Fruit fly (Drosophila melanogaster) whole organism, embryonic: ENCODE measurements around the gene gammaTub37C.

Experiments used
- Atf6 ChIP-seq: fragments of 200-800 bp; sonication (Bioruptor generic); IDR thresholded peaks from 2 replicates; pipeline ENCODE4 v1.3.6; 2022; ENCODE audit warnings: missing biosample characterization, missing genetic modification characterization
- Bdp1 ChIP-seq: fragments of 200-800 bp; sonication (Bioruptor generic); optimal IDR thresholded peaks from 3 replicates; lab custom pipeline; 2016; ENCODE audit warnings: missing biosample characterization, missing genetic modification characterization
- CG10147 ChIP-seq: fragments of 200-800 bp; sonication (Bioruptor generic); optimal IDR thresholded peaks from 2 replicates; lab custom pipeline; 2019; ENCODE audit warnings: missing biosample characterization, mild to moderate bottlenecking, missing genetic modification characterization, moderate library complexity
- CG11696 ChIP-seq: fragments of 200-800 bp; sonication (Bioruptor generic); IDR thresholded peaks from 2 replicates; pipeline ENCODE4 v1.3.6; 2022; ENCODE audit warnings: missing biosample characterization, missing genetic modification characterization
- CG12155 ChIP-seq: fragments of 200-800 bp; sonication (Bioruptor generic); optimal IDR thresholded peaks from 3 replicates; lab custom pipeline; 2016; ENCODE audit warnings: missing biosample characterization, missing genetic modification characterization
- CG13624 ChIP-seq: fragments of 200-800 bp; sonication (Bioruptor generic); optimal IDR thresholded peaks from 2 replicates; lab custom pipeline; 2016; ENCODE audit warnings: missing biosample characterization, missing genetic modification characterization
- CG14710 ChIP-seq: fragments of 200-800 bp; sonication (Bioruptor generic); optimal IDR thresholded peaks from 3 replicates; lab custom pipeline; 2019; ENCODE audit warnings: missing biosample characterization, mild to moderate bottlenecking, missing genetic modification characterization, moderate library complexity
- CG15514 ChIP-seq: fragments of 200-800 bp; sonication (Bioruptor generic); optimal IDR thresholded peaks from 3 replicates; lab custom pipeline; 2017; ENCODE audit warnings: missing biosample characterization, missing genetic modification characterization, mild to moderate bottlenecking, moderate library complexity, missing genetic modification reagents
- CG17912 ChIP-seq: fragments of 200-800 bp; sonication (Bioruptor generic); optimal IDR thresholded peaks from 2 replicates; lab custom pipeline; 2018; ENCODE audit warnings: missing biosample characterization, mild to moderate bottlenecking, missing genetic modification characterization
- CG18619 ChIP-seq: fragments of 200-800 bp; sonication (Bioruptor generic); optimal IDR thresholded peaks from 3 replicates; lab custom pipeline; 2017; ENCODE audit warnings: missing biosample characterization, mild to moderate bottlenecking, missing genetic modification characterization
- CG2120 ChIP-seq: fragments of 200-800 bp; sonication (Bioruptor generic); optimal IDR thresholded peaks from 3 replicates; lab custom pipeline; 2016; ENCODE audit warnings: missing biosample characterization, missing genetic modification characterization
- CG30403 ChIP-seq: fragments of 200-800 bp; sonication (Bioruptor generic); optimal IDR thresholded peaks from 3 replicates; lab custom pipeline; 2016; ENCODE audit warnings: missing biosample characterization, missing genetic modification characterization
- CG32532 ChIP-seq: fragments of 200-800 bp; sonication (Bioruptor generic); IDR thresholded peaks from 2 replicates; pipeline ENCODE4 v1.3.6; 2022; ENCODE audit warnings: missing biosample characterization, missing genetic modification characterization
- CG3995 ChIP-seq: fragments of 200-800 bp; sonication (Bioruptor generic); optimal IDR thresholded peaks from 3 replicates; lab custom pipeline; 2016; ENCODE audit warnings: missing biosample characterization, missing genetic modification characterization
- CG4854 ChIP-seq: fragments of 200-800 bp; sonication (Bioruptor generic); optimal IDR thresholded peaks from 2 replicates; lab custom pipeline; 2016; ENCODE audit warnings: missing biosample characterization, missing genetic modification characterization, inconsistent platforms
- CG5245 ChIP-seq: fragments of 200-800 bp; sonication (Bioruptor generic); optimal IDR thresholded peaks from 3 replicates; lab custom pipeline; 2016; ENCODE audit warnings: missing biosample characterization, missing genetic modification characterization
- CG6765 ChIP-seq: fragments of 200-800 bp; sonication (Bioruptor generic); optimal IDR thresholded peaks from 3 replicates; lab custom pipeline; 2017; ENCODE audit warnings: missing biosample characterization, mild to moderate bottlenecking, missing genetic modification characterization
- CG7839 ChIP-seq: fragments of 200-800 bp; sonication (Bioruptor generic); optimal IDR thresholded peaks from 3 replicates; lab custom pipeline; 2018; ENCODE audit warnings: missing biosample characterization, mild to moderate bottlenecking, missing genetic modification characterization, moderate library complexity
- CG8924 ChIP-seq: fragments of 200-800 bp; optimal IDR thresholded peaks from 3 replicates; lab custom pipeline; 2019; ENCODE audit warnings: missing biosample characterization, mild to moderate bottlenecking, missing genetic modification characterization, moderate library complexity
- CG9797 ChIP-seq: fragments of 200-800 bp; sonication (Bioruptor generic); optimal IDR thresholded peaks from 3 replicates; lab custom pipeline; 2018; ENCODE audit warnings: missing biosample characterization, mild to moderate bottlenecking, missing genetic modification characterization
- CG9817 ChIP-seq: fragments of 200-800 bp; sonication (Bioruptor generic); optimal IDR thresholded peaks from 2 replicates; lab custom pipeline; 2018; ENCODE audit warnings: missing biosample characterization, mild to moderate bottlenecking, missing genetic modification characterization, moderate library complexity
- D19A ChIP-seq: fragments of 200-800 bp; optimal IDR thresholded peaks from 3 replicates; lab custom pipeline; 2019; ENCODE audit warnings: missing biosample characterization, mild to moderate bottlenecking, missing genetic modification characterization, moderate library complexity
- Dad ChIP-seq: fragments of 200-800 bp; sonication (Bioruptor generic); optimal IDR thresholded peaks from 3 replicates; lab custom pipeline; 2016; ENCODE audit warnings: missing biosample characterization, missing genetic modification characterization
- Deaf1 ChIP-seq: fragments of 200-800 bp; optimal IDR thresholded peaks from 3 replicates; lab custom pipeline; 2019; ENCODE audit warnings: missing biosample characterization, mild to moderate bottlenecking, missing genetic modification characterization, moderate library complexity
- Dip3 ChIP-seq: fragments of 200-800 bp; sonication (Bioruptor generic); optimal IDR thresholded peaks from 3 replicates; lab custom pipeline; 2016; ENCODE audit warnings: missing biosample characterization, missing genetic modification characterization
- Fer1 ChIP-seq: fragments of 200-800 bp; sonication (Bioruptor generic); optimal IDR thresholded peaks from 2 replicates; lab custom pipeline; 2017; ENCODE audit warnings: missing biosample characterization, mild to moderate bottlenecking, missing genetic modification characterization
- Gug ChIP-seq: fragments of 200-800 bp; sonication (Bioruptor generic); IDR thresholded peaks from 4 replicates; pipeline ENCODE4 v1.3.6; 2022; ENCODE audit warnings: missing biosample characterization, missing genetic modification characterization
- Hand ChIP-seq: fragments of 200-800 bp; sonication (Bioruptor generic); optimal IDR thresholded peaks from 2 replicates; lab custom pipeline; 2017; ENCODE audit warnings: mild to moderate bottlenecking, missing biosample characterization, missing genetic modification reagents, missing genetic modification characterization
- Myb ChIP-seq: fragments of 200-800 bp; sonication (Bioruptor generic); optimal IDR thresholded peaks from 2 replicates; lab custom pipeline; 2016; ENCODE audit warnings: missing biosample characterization, missing genetic modification characterization
- NfI ChIP-seq: fragments of 200-800 bp; sonication (Bioruptor generic); optimal IDR thresholded peaks from 3 replicates; lab custom pipeline; 2018; ENCODE audit warnings: missing biosample characterization, mild to moderate bottlenecking, missing genetic modification characterization, moderate library complexity
- PHDP ChIP-seq: fragments of 200-800 bp; sonication (Bioruptor generic); optimal IDR thresholded peaks from 3 replicates; lab custom pipeline; 2018; ENCODE audit warnings: missing biosample characterization, mild to moderate bottlenecking, missing genetic modification characterization, moderate library complexity
- Rfx ChIP-seq: fragments of 200-800 bp; sonication (Bioruptor generic); IDR thresholded peaks from 2 replicates; pipeline ENCODE4 v1.3.6; 2022; ENCODE audit warnings: missing biosample characterization, missing genetic modification characterization
- Sox102F ChIP-seq: fragments of 200-800 bp; sonication (Bioruptor generic); optimal IDR thresholded peaks from 2 replicates; lab custom pipeline; 2018; ENCODE audit warnings: missing biosample characterization, mild to moderate bottlenecking, missing genetic modification characterization, moderate library complexity
- TFAM ChIP-seq: fragments of 200-800 bp; sonication (Bioruptor generic); optimal IDR thresholded peaks from 2 replicates; lab custom pipeline; 2017; ENCODE audit warnings: missing biosample characterization, missing genetic modification characterization, inconsistent platforms
- Xrp1 ChIP-seq: fragments of 200-800 bp; sonication (Bioruptor generic); IDR thresholded peaks from 2 replicates; pipeline ENCODE4 v1.3.6; 2022; ENCODE audit warnings: missing biosample characterization, missing genetic modification characterization
- al ChIP-seq: fragments of 200-800 bp; sonication (Bioruptor generic); IDR thresholded peaks from 2 replicates; pipeline ENCODE4 v1.3.6; 2022; ENCODE audit warnings: missing biosample characterization, missing genetic modification characterization
- dpn ChIP-seq, 2 experiments: fragments of 200-800 bp; sonication (Bioruptor generic); optimal IDR thresholded peaks; 3 replicates each; lab custom pipeline; 2016; ENCODE audit warnings: missing biosample characterization in 2 of 2, missing genetic modification characterization in 2 of 2
- hbn ChIP-seq: fragments of 200-800 bp; sonication (Bioruptor generic); IDR thresholded peaks from 2 replicates; pipeline ENCODE4 v1.3.6; 2022; ENCODE audit warnings: missing biosample characterization, missing genetic modification characterization; ENCODE audit not compliant: partially characterized antibody
- hkb ChIP-seq, 2 experiments: fragments of 200-800 bp in 1 of 2; fragments of >200 bp in 1 of 2; sonication (Bioruptor generic) in 1 of 2; IDR thresholded peaks in 1 of 2; optimal IDR thresholded peaks in 1 of 2; 2 replicates each; pipeline versions ENCODE4 v1.3.6 to Lab custom; 2017 to 2022; ENCODE audit warnings: missing biosample characterization in 1 of 2, missing genetic modification characterization in 1 of 2
- ind ChIP-seq: fragments of 200-800 bp; sonication (Bioruptor generic); optimal IDR thresholded peaks from 3 replicates; lab custom pipeline; 2016; ENCODE audit warnings: missing biosample characterization, missing genetic modification characterization
- nmo ChIP-seq: fragments of 200-800 bp; sonication (Bioruptor generic); optimal IDR thresholded peaks from 2 replicates; lab custom pipeline; 2018; ENCODE audit warnings: missing biosample characterization, mild to moderate bottlenecking, missing genetic modification characterization, moderate library complexity
- pan ChIP-seq, 4 experiments: fragments of >200 bp in 3 of 4; fragments of 200-800 bp in 1 of 4; sonication (Bioruptor generic) in 1 of 4; optimal IDR thresholded peaks in 3 of 4; IDR thresholded peaks in 1 of 4; 2 replicates each; pipeline versions ENCODE4 v1.3.6 to Lab custom; 2017 to 2022; ENCODE audit warnings: missing biosample characterization in 2 of 4, missing genetic modification characterization in 2 of 4, mixed read lengths in 1 of 4
- pb ChIP-seq: fragments of 200-800 bp; sonication (Bioruptor generic); optimal IDR thresholded peaks from 3 replicates; lab custom pipeline; 2016; ENCODE audit warnings: missing biosample characterization, missing genetic modification characterization
- phol ChIP-seq: fragments of 200-800 bp; sonication (Bioruptor generic); optimal IDR thresholded peaks from 3 replicates; lab custom pipeline; 2018; ENCODE audit warnings: missing biosample characterization, mild to moderate bottlenecking, missing genetic modification characterization, moderate library complexity
- pnt ChIP-seq: fragments of 200-800 bp; sonication (Bioruptor generic); optimal IDR thresholded peaks from 3 replicates; lab custom pipeline; 2016; ENCODE audit warnings: missing biosample characterization, missing genetic modification characterization
- ranshi ChIP-seq: fragments of 200-800 bp; sonication (Bioruptor generic); IDR thresholded peaks from 2 replicates; pipeline ENCODE4 v1.3.6; 2022; ENCODE audit warnings: missing biosample characterization, missing genetic modification characterization
- stc ChIP-seq: fragments of 200-800 bp; sonication (Bioruptor generic); IDR thresholded peaks from 2 replicates; pipeline ENCODE4 v1.3.6; 2022; ENCODE audit warnings: missing biosample characterization, missing genetic modification characterization
- sug ChIP-seq: fragments of 200-800 bp; optimal IDR thresholded peaks from 2 replicates; lab custom pipeline; 2019; ENCODE audit warnings: missing biosample characterization, mild to moderate bottlenecking, missing genetic modification characterization, moderate library complexity
- tgo ChIP-seq: fragments of 200-800 bp; sonication (Bioruptor generic); IDR thresholded peaks from 3 replicates; pipeline ENCODE4 v1.3.6; 2022; ENCODE audit warnings: missing biosample characterization, missing genetic modification characterization
- unpg ChIP-seq: fragments of 200-800 bp; sonication (Bioruptor generic); optimal IDR thresholded peaks from 3 replicates; lab custom pipeline; 2018; ENCODE audit warnings: missing biosample characterization, mild to moderate bottlenecking, missing genetic modification characterization, moderate library complexity

Gene gammaTub37C

DNA sequence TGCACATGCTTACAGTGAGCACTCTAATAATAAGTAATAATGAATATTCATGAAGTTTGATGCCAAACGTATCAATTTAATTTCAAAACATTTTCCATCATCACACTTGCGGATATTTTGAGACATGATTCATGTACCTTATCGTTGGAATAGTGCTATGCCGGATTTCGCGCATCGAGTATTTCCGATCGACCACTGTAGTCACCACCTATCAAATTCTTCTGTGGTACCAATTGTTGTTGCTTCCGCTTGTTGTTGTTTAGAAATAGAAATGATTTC is 44.6 kb downstream of the gammaTub37C start (continued):
- peak; percentile 24 for TF ChIP-seq Dad (GFP tag; lab: Kevin White, UChicago)
- peak; percentile 13 for TF ChIP-seq phol (tag; lab: Kevin White, UChicago)
- peak; percentile 30 for TF ChIP-seq CG9817 (tag; lab: Kevin White, UChicago)
- TF ChIP-seq Atf6 = 0 out of 2 replicates have a peak, but pooled peaks have one; percentile 32
- peak; percentile 31 for TF ChIP-seq Sox102F
- TF ChIP-seq Hand (GFP tag; lab: Kevin White, UChicago) = no peak
- peak; percentile 42 for TF ChIP-seq CG8924 (tag; lab: Kevin White, UChicago)
- TF ChIP-seq CG3995 (GFP tag; lab: Kevin White, UChicago) = no peak
- TF ChIP-seq ind (GFP tag; lab: Kevin White, UChicago) = peak; percentile 13
- TF ChIP-seq CG4854 = peak; percentile 32
- peak; percentile 64 for TF ChIP-seq ranshi
- peak; percentile 25 for TF ChIP-seq nmo
- no peak for TF ChIP-seq Bdp1 (GFP tag; lab: Kevin White, UChicago)
- TF ChIP-seq unpg = peak; percentile 31
- TF ChIP-seq sug = no peak
- no peak for TF ChIP-seq CG14710
- TF ChIP-seq pan (optimal IDR thresholded peaks at IDR 0.05; lab: Kevin White, UChicago) = no peak
- peak in 1 of 2 experiments; percentile 40 for TF ChIP-seq pan (GFP tag; optimal IDR thresholded peaks at IDR 0.05 in 1 of 2, IDR thresholded peaks at IDR 0.05 in 1 of 2)
- TF ChIP-seq D19A = no peak
- peak; percentile 65 for TF ChIP-seq Rfx (GFP tag; lab: Robert Waterston, UW)
- TF ChIP-seq CG9797 = no peak
- no peak for TF ChIP-seq TFAM (GFP tag; lab: Kevin White, UChicago)
- peak; percentile 26 for TF ChIP-seq PHDP (tag; lab: Kevin White, UChicago)
- TF ChIP-seq dpn (GFP tag; optimal IDR thresholded peaks at IDR 0.05; lab: Kevin White, UChicago) = peak in 1 of 2 experiments; percentile 0
- no peak for TF ChIP-seq pb
- no peak for TF ChIP-seq stc (GFP tag; lab: Robert Waterston, UW)
- peak; percentile 27; the same call in 1 of the 4 replicates for TF ChIP-seq Gug
- TF ChIP-seq CG32532 (GFP tag; lab: Robert Waterston, UW) = peak; percentile 59; the same call in 1 of the 2 replicates
- no peak for TF ChIP-seq Deaf1 (tag; lab: Kevin White, UChicago)
- peak; percentile 8 for TF ChIP-seq Myb
- TF ChIP-seq CG2120 = peak; percentile 84
- no peak for TF ChIP-seq CG17912
- no peak for TF ChIP-seq pnt (GFP tag; lab: Kevin White, UChicago)
- TF ChIP-seq hbn = no peak
- TF ChIP-seq Fer1 = peak; percentile 56
- peak; percentile 5 for TF ChIP-seq NfI
- TF ChIP-seq tgo (GFP tag; lab: Robert Waterston, UW) = peak; percentile 29; the same call in 2 of the 3 replicates
- peak; percentile 18 for TF ChIP-seq CG30403 (GFP tag; lab: Kevin White, UChicago)
- TF ChIP-seq hkb (optimal IDR thresholded peaks at IDR 0.05; lab: Kevin White, UChicago) = no peak
- 0 out of 2 replicates have a peak, but pooled peaks have one; percentile 34 for TF ChIP-seq hkb (GFP tag; IDR thresholded peaks at IDR 0.05; lab: Robert Waterston, UW)
- TF ChIP-seq CG10147 (GFP tag; lab: Kevin White, UChicago) = peak; percentile 55
- TF ChIP-seq CG11696 (GFP tag; lab: Robert Waterston, UW) = 0 out of 2 replicates have a peak, but pooled peaks have one; percentile 40
- TF ChIP-seq Dip3 (GFP tag; lab: Kevin White, UChicago) = peak; percentile 42
- peak; percentile 65 for TF ChIP-seq CG7839 (tag; lab: Kevin White, UChicago)
- TF ChIP-seq al (GFP tag; lab: Robert Waterston, UW) = 0 out of 2 replicates have a peak, but pooled peaks have one; percentile 16
- TF ChIP-seq CG15514 = peak; percentile 50
- TF ChIP-seq CG6765 (GFP tag; lab: Kevin White, UChicago) = no peak
- TF ChIP-seq Xrp1 (GFP tag; lab: Robert Waterston, UW) = peak; percentile 26; the same call in 1 of the 2 replicates
- TF ChIP-seq CG13624 (GFP tag; lab: Kevin White, UChicago) = peak; percentile 66
- TF ChIP-seq CG18619 = peak; percentile 40
- TF ChIP-seq CG12155 (GFP tag; lab: Kevin White, UChicago) = peak; percentile 24
- peak; percentile 37 for TF ChIP-seq CG5245 (GFP tag; lab: Kevin White, UChicago)
